Worm (Caenorhabditis elegans): ENCODE measurements around the gene chmp-7.

Gene chmp-7

ce11 chrII:9014877-9015505 lies 39.8 kb upstream of the chmp-7 start:
- TF ChIP-seq dox-1 (GFP tag; IDR thresholded peaks at IDR 0.05) (0 out of 2 replicates have a peak, but pooled peaks have one; percentile 9), K11D2.4 (GFP tag; IDR thresholded peaks at IDR 0.05) (no peak)

- TF ChIP-seq mxl-1 (tag; optimal IDR thresholded peaks at IDR 0.05) (no peak), hsf-1 (GFP tag; IDR thresholded peaks at IDR 0.05) (no peak), snpc-3.4 (tag; optimal IDR thresholded peaks at IDR 0.05) (no peak), akir-1 (GFP tag; optimal IDR thresholded peaks at IDR 0.05) (no peak), F49E8.2 (tag; optimal IDR thresholded peaks at IDR 0.05; ENCODE audit: insufficient read depth) (no peak), hlh-26 (GFP tag; conservative IDR thresholded peaks at IDR 0.05) (no peak), lin-26 (GFP tag; IDR thresholded peaks at IDR 0.05) (no peak), hrde-1 (tag; optimal IDR thresholded peaks at IDR 0.05; ENCODE audit: borderline replicate concordance) (no peak), ztf-25 (GFP tag; IDR thresholded peaks at IDR 0.05) (no peak), ztf-3 (GFP tag; optimal IDR thresholded peaks at IDR 0.05) (no peak), repo-1 (tag; optimal IDR thresholded peaks at IDR 0.05) (no peak), ZK185.1 (tag; optimal IDR thresholded peaks at IDR 0.05; ENCODE audit: poor library complexity, severe bottlenecking) (no peak), Y53F4B.3 (GFP tag; IDR thresholded peaks at IDR 0.05) (no peak), let-526 (GFP tag; IDR thresholded peaks at IDR 0.05) (no peak), snpc-4 (GFP tag; optimal IDR thresholded peaks at IDR 0.05) (no peak), snpc-4 (tag; optimal IDR thresholded peaks at IDR 0.05) (no peak), egrh-3 (GFP tag; IDR thresholded peaks at IDR 0.05) (no peak), ceh-79 (tag; optimal IDR thresholded peaks at IDR 0.05) (no peak), F23B12.7 (tag; optimal IDR thresholded peaks at IDR 0.05; ENCODE audit: insufficient read depth) (no peak), lin-54 (GFP tag; optimal IDR thresholded peaks at IDR 0.05) (no peak), B0019.2 (GFP tag; conservative IDR thresholded peaks at IDR 0.05) (no peak)
Measured at ce11 chrII:9017628-9018027, 37.1 kb upstream of the chmp-7 start.

ce11 chrII:9019704-9020103 lies 35.1 kb upstream of the chmp-7 start, which contains the start of gene dep-1:
Gene dep-1, minus strand, starts transcription at chrII:9019798.
- TF ChIP-seq attf-3 (GFP tag; conservative IDR thresholded peaks at IDR 0.05) (no peak), D2030.7 (GFP tag; IDR thresholded peaks at IDR 0.05) (no peak), ztf-6 (GFP tag; IDR thresholded peaks at IDR 0.05) (no peak), ztf-18 (tag; optimal IDR thresholded peaks at IDR 0.05) (no peak), madf-6 (GFP tag; IDR thresholded peaks at IDR 0.05) (no peak), let-526 (GFP tag; IDR thresholded peaks at IDR 0.05) (no peak), chd-7 (tag; optimal IDR thresholded peaks at IDR 0.05) (no peak), F39B2.1 (GFP tag; IDR thresholded peaks at IDR 0.05) (no peak), pha-4 (tag; optimal IDR thresholded peaks at IDR 0.05) (no peak)

ce11 chrII:9021625-9022024 lies 33.1 kb upstream of the chmp-7 start:
- no peak for TF ChIP-seq lsl-1 (GFP tag; optimal IDR thresholded peaks at IDR 0.05)
- no peak for TF ChIP-seq dpl-1 (GFP tag; optimal IDR thresholded peaks at IDR 0.05)
- no peak for TF ChIP-seq snpc-4 (GFP tag; optimal IDR thresholded peaks at IDR 0.05)
- no peak for TF ChIP-seq snpc-4 (tag; optimal IDR thresholded peaks at IDR 0.05)
- no peak for TF ChIP-seq sptf-2 (GFP tag; optimal IDR thresholded peaks at IDR 0.05)
- TF ChIP-seq ccch-3 (GFP tag; optimal IDR thresholded peaks at IDR 0.05): no peak
- no peak for TF ChIP-seq pha-4 (tag; optimal IDR thresholded peaks at IDR 0.05)
- TF ChIP-seq B0261.1 (tag; optimal IDR thresholded peaks at IDR 0.05): no peak
- TF ChIP-seq F57C9.4 (tag; optimal IDR thresholded peaks at IDR 0.05): no peak
- no peak for TF ChIP-seq unc-62 (GFP tag; optimal IDR thresholded peaks at IDR 0.05)
- TF ChIP-seq madf-10 (tag; optimal IDR thresholded peaks at IDR 0.05): no peak
- TF ChIP-seq D2030.7 (GFP tag; IDR thresholded peaks at IDR 0.05): no peak
- TF ChIP-seq tlf-1 (GFP tag; optimal IDR thresholded peaks at IDR 0.05): no peak
- no peak for TF ChIP-seq nhr-80 (tag; optimal IDR thresholded peaks at IDR 0.05)
- TF ChIP-seq F55B11.4 (tag; optimal IDR thresholded peaks at IDR 0.05; ENCODE audit: borderline replicate concordance, insufficient read depth): no peak
- no peak for TF ChIP-seq ceh-58 (GFP tag; IDR thresholded peaks at IDR 0.05)
- TF ChIP-seq Y53F4B.3 (GFP tag; IDR thresholded peaks at IDR 0.05): no peak
